Worm (Caenorhabditis elegans) whole organism, L4/young adult: ENCODE measurements around the gene nhr-145.

Source experiments
- W03F9.2 ChIP-seq: fragments of 150-350 bp; optimal IDR thresholded peaks from 2 replicates; lab custom pipeline; 2014; ENCODE audit warnings: missing biosample characterization, missing genetic modification characterization
- him-1 ChIP-seq: sonication (generic microtip); optimal IDR thresholded peaks from 2 replicates; lab custom pipeline; 2016; ENCODE audit warnings: missing genotype, missing genetic modification reagents, missing genetic modification characterization, missing compliant biosample characterization

DNA sequence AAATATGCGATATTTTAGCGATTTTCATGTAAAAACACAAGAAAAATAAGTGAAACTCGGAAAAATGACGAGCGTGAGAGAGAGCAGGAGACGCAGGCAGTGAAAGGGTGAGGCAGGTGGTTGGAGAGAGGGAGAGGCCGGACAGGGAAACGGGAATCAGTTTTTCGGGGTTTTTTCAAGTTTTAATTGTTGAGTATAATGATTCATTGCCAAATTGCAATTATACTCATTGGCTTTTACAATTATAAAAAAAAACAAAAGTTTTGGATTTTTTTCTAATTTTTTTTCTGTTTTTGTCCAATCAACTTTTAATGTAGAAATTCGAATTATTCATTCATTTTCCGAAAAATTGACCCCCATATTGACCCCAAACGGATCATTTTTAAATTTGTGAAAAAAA, 5.0 kb upstream of the nhr-145 start, which contains the start of gene nhr-95:
- TF ChIP-seq him-1 (tag; lab: Kevin White, UChicago), result no peak
- TF ChIP-seq W03F9.2 (tag; lab: Kevin White, UChicago), result no peak
